Worm (Caenorhabditis elegans) whole organism, mixed stage, embryonic: Measurements from ENCODE around the gene F58B4.2.

Experiments
- unc-120 ChIP-seq: sonication (generic microtip); optimal IDR thresholded peaks from 2 replicates; lab custom pipeline; 2017; ENCODE audit warnings: missing genetic modification characterization, missing compliant biosample characterization; ENCODE audit not compliant: poor library complexity, severe bottlenecking
- unc-39 ChIP-seq: fragments of 150-350 bp; optimal IDR thresholded peaks from 2 replicates; lab custom pipeline; 2014; ENCODE audit warnings: missing biosample characterization, missing genetic modification characterization

DNA sequence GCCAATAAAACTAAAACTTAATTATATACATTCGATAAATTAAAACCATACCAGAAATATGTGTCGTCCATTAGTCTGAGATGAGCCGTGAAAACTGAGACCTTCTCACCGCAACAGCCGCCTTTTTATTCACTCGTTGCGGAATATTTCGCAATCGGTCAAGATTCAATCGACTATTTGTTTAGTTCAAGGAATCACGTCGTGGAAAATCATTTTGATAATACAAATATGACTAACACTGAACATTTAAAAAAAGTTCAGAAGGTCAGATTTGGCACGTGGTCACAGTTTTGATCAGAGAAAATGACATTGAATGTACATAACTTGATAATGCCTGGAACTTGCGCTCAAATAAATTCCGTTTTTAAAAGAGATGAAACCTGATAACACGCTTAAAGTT is 20.5 kb upstream of the F58B4.2 start, which contains the start of gene F17C11.11:
- TF ChIP-seq unc-120 (tag; lab: Kevin White, UChicago) (no peak), unc-39 (no peak)
